Worm (Caenorhabditis elegans): ENCODE results near the gene K11C4.1.

Gene K11C4.1

DNA sequence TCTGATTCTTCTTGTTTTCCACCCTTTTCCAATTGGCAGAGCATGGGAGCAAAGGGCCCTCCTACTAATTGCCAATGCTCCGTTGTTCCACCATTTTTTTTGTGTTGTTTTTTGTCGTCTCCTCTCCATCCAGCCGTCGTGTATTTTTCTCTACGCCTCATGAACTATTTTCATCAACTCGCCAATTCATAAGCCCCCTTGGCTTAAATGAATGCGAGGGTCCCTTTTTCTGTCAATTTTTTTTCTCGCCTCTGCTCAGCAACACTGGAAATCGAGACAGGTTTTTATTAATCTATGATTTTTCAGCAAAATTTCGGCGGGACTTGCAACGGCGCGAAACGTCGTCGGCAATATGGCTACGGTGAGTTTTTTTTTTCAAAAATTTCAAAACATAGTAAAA lies 15.8 kb upstream of the K11C4.1 start, which contains the start of gene unc-70:
Gene unc-70, plus strand, starts transcription at position 301 of the 400 bp plus-strand sequence.
- TF ChIP-seq unc-3 (GFP tag; conservative IDR thresholded peaks at IDR 0.05) (no peak), unc-3 (tag; optimal IDR thresholded peaks at IDR 0.05) (peak; percentile 15), dve-1 (tag; optimal IDR thresholded peaks at IDR 0.05) (no peak)

DNA sequence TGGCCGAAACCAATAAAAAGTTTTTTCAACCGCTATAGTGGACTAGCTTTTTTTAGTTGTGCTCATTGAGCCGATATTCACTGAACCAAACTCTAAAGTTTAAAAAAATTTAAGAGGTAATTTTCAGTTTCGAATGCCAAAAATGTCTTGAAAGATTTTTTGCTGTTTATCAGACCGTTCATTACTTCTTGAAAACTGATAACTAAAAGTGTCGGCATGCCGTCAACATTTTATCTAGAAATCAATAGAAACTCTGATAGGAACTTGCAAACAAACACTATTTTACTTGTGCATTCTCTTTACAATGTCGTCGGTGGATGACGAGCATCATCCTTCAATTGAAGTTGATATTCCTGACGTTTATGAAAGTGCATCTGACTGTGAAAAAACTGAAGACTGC lies 15.1 kb upstream of the K11C4.1 start:
- no peak for TF ChIP-seq pros-1 (tag; optimal IDR thresholded peaks at IDR 0.05)
- TF ChIP-seq elt-2 (tag; optimal IDR thresholded peaks at IDR 0.05): peak; percentile 55

DNA sequence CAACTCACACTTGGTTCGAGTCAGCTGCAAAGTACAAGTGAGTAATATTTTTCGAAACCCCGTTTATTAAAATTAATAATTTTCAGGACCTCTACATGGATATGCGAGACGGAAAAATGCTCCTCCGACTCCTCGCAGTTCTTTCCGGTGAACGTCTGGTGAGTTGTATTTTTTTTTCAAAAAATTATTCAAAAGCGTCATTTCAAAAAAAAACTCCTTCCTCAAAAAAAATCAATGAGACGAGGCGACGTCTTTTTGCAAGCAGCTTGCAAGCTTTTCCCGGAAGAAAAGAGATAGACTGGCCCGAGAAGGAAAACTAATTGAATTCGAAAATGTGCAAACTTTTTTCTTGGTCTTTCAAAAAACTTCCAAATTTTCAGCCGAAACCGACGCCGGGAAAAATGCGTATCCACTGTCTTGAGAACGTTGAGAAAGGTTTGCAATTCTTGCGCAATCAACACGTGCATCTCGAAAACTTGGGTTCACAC lies 14.3 kb upstream of the K11C4.1 start:
- TF ChIP-seq unc-42 (tag; optimal IDR thresholded peaks at IDR 0.05) (peak; percentile 57), ahr-1 (tag; optimal IDR thresholded peaks at IDR 0.05) (no peak)

DNA sequence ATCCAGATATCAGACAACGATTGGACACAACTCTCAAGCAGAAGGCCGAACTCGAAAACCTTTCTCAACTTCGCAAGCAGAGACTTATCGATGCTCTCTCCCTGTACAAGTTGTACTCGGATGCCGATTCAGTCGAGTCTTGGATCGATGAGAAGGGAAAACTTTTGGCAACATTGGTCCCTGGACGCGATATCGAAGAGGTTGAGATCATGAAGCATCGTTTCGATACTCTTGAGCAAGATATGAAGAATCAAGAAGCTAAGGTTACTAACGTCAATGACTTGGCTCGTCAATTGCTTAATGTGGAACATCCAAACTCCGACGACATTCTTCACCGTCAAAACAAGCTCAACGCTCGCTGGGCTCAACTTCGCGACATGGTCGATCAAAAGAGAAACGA lies 11.7 kb upstream of the K11C4.1 start:
- TF ChIP-seq pha-4 (tag; optimal IDR thresholded peaks at IDR 0.05): no peak
- no peak for TF ChIP-seq ceh-22 (tag; optimal IDR thresholded peaks at IDR 0.05)
- no peak for TF ChIP-seq ceh-31 (tag; optimal IDR thresholded peaks at IDR 0.05)
- no peak for TF ChIP-seq K09A11.1 (tag; optimal IDR thresholded peaks at IDR 0.05; ENCODE audit: insufficient read depth)
- TF ChIP-seq odd-2 (tag; optimal IDR thresholded peaks at IDR 0.05): no peak
- no peak for TF ChIP-seq rnt-1 (tag; optimal IDR thresholded peaks at IDR 0.05)
- no peak for TF ChIP-seq gmeb-2 (tag; optimal IDR thresholded peaks at IDR 0.05)
- TF ChIP-seq zip-5 (tag; optimal IDR thresholded peaks at IDR 0.05): no peak

DNA sequence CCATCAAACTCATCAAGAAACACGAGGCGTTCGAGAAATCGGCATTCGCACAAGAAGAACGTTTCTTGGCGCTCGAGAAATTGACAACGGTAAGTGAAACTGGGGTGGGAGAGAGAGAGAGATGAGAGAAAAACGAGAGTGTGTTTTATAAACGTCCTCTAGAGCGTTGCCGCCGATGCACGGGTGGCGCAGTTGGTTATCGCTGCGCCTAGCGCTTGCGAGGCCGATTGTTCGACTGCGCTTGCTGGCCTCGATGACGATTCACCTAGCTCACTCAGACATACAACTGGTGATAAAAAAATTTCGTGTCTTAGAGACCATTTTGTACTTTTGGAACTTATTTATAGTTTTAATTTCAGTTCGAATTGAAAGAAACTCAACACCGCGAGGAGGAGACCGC lies 8.0 kb upstream of the K11C4.1 start:
- TF ChIP-seq ceh-19 (GFP tag; optimal IDR thresholded peaks at IDR 0.05) (peak; percentile 78), C08G9.2 (tag; optimal IDR thresholded peaks at IDR 0.05) (peak; percentile 65), ceh-14 (tag; optimal IDR thresholded peaks at IDR 0.05) (peak; percentile 73), C38D4.7 (GFP tag; optimal IDR thresholded peaks at IDR 0.05) (peak; percentile 84), pat-9 (tag; optimal IDR thresholded peaks at IDR 0.05) (peak; percentile 70), elt-4 (tag; optimal IDR thresholded peaks at IDR 0.05) (no peak), pha-4 (tag; optimal IDR thresholded peaks at IDR 0.05) (no peak), T23F11.4 (GFP tag; optimal IDR thresholded peaks at IDR 0.05) (peak; percentile 62), ttx-3 (tag; optimal IDR thresholded peaks at IDR 0.05) (peak; percentile 76), hlh-15 (tag; optimal IDR thresholded peaks at IDR 0.05) (peak; percentile 37), che-1 (tag; optimal IDR thresholded peaks at IDR 0.05) (peak; percentile 83), ahr-1 (tag; optimal IDR thresholded peaks at IDR 0.05) (peak; percentile 50), lin-11 (tag; optimal IDR thresholded peaks at IDR 0.05) (peak; percentile 71), F13H6.1 (tag; optimal IDR thresholded peaks at IDR 0.05) (peak; percentile 71), fkh-6 (tag; optimal IDR thresholded peaks at IDR 0.05) (peak; percentile 82), pax-1 (tag; optimal IDR thresholded peaks at IDR 0.05) (no peak), pha-2 (tag; optimal IDR thresholded peaks at IDR 0.05) (peak; percentile 70), dve-1 (tag; optimal IDR thresholded peaks at IDR 0.05) (peak; percentile 38), odd-2 (tag; optimal IDR thresholded peaks at IDR 0.05) (peak; percentile 18), hlh-8 (tag; optimal IDR thresholded peaks at IDR 0.05) (peak; percentile 58), fkh-10 (GFP tag; optimal IDR thresholded peaks at IDR 0.05) (no peak), unc-55 (GFP tag; optimal IDR thresholded peaks at IDR 0.05) (no peak), eyg-1 (tag; optimal IDR thresholded peaks at IDR 0.05) (peak; percentile 56), sox-4 (tag; optimal IDR thresholded peaks at IDR 0.05) (peak; percentile 82), unc-86 (tag; optimal IDR thresholded peaks at IDR 0.05) (peak; percentile 78), ceh-45 (GFP tag; IDR thresholded peaks at IDR 0.05) (peak; percentile 58; the same call in 1 of the 2 replicates), nhr-232 (tag; optimal IDR thresholded peaks at IDR 0.05) (peak; percentile 72), hlh-13 (GFP tag; optimal IDR thresholded peaks at IDR 0.05) (peak; percentile 70), elt-2 (tag; optimal IDR thresholded peaks at IDR 0.05) (peak; percentile 82), K02D7.2 (tag; optimal IDR thresholded peaks at IDR 0.05) (peak; percentile 62), syd-9 (tag; optimal IDR thresholded peaks at IDR 0.05) (peak; percentile 77), zip-5 (tag; optimal IDR thresholded peaks at IDR 0.05) (peak; percentile 52), hlh-6 (tag; optimal IDR thresholded peaks at IDR 0.05) (peak; percentile 84), tbx-7 (tag; optimal IDR thresholded peaks at IDR 0.05) (no peak), hlh-30 (tag; optimal IDR thresholded peaks at IDR 0.05; ENCODE audit: insufficient read depth) (no peak), ceh-31 (tag; optimal IDR thresholded peaks at IDR 0.05) (peak; percentile 49)

Measured in whole organism, late embryonic.